Fruit fly (Drosophila melanogaster): ENCODE data around the gene CG31145.

The CG31145 gene

dm6 chr3R:23713901-23714300, 44.4 kb upstream of the CG31145 start (continued):
- TF ChIP-seq Opbp (GFP tag; IDR thresholded peaks at IDR 0.05; ENCODE audit: partially characterized antibody) (no peak), HmgZ (tag; optimal IDR thresholded peaks at IDR 0.05) (no peak), CG17186 (GFP tag; optimal IDR thresholded peaks at IDR 0.05) (no peak), CG30403 (GFP tag; optimal IDR thresholded peaks at IDR 0.05) (peak; percentile 70), seq (GFP tag; IDR thresholded peaks at IDR 0.05) (0 out of 2 replicates have a peak, but pooled peaks have one; percentile 48), CG2875 (GFP tag; optimal IDR thresholded peaks at IDR 0.05) (peak; percentile 55), Nf-YA (GFP tag; IDR thresholded peaks at IDR 0.05) (peak; percentile 36; the same call in 1 of the 2 replicates), D19A (tag; optimal IDR thresholded peaks at IDR 0.05) (peak; percentile 59), CG6175 (GFP tag; IDR thresholded peaks at IDR 0.05) (no peak), sd (tag; optimal IDR thresholded peaks at IDR 0.05) (peak; percentile 14), Nf-YC (tag; optimal IDR thresholded peaks at IDR 0.05) (no peak), yki (optimal IDR thresholded peaks at IDR 0.05) (no peak), zen2 (GFP tag; IDR thresholded peaks at IDR 0.05; ENCODE audit: partially characterized antibody) (no peak), CG6254 (GFP tag; optimal IDR thresholded peaks at IDR 0.05) (peak; percentile 46), CG9437 (GFP tag; optimal IDR thresholded peaks at IDR 0.05) (peak; percentile 22), CG17328 (GFP tag; IDR thresholded peaks at IDR 0.05) (peak; percentile 70), Kr (GFP tag; optimal IDR thresholded peaks at IDR 0.05) (no peak), klu (GFP tag; IDR thresholded peaks at IDR 0.05) (peak; percentile 37; the same call in 1 of the 2 replicates), toy (GFP tag; IDR thresholded peaks at IDR 0.05) (no peak), CG17385 (GFP tag; optimal IDR thresholded peaks at IDR 0.05) (peak; percentile 58), CG4404 (GFP tag; IDR thresholded peaks at IDR 0.05) (0 out of 2 replicates have a peak, but pooled peaks have one; percentile 6), zen (tag; optimal IDR thresholded peaks at IDR 0.05) (peak; percentile 79), grau (tag; optimal IDR thresholded peaks at IDR 0.05) (peak; percentile 68), zf30C (GFP tag; optimal IDR thresholded peaks at IDR 0.05) (peak; percentile 55), shn (GFP tag; optimal IDR thresholded peaks at IDR 0.05) (no peak), CG12391 (tag; optimal IDR thresholded peaks at IDR 0.05) (peak; percentile 75), lab (GFP tag; optimal IDR thresholded peaks at IDR 0.05) (peak; percentile 64), odd (GFP tag; optimal IDR thresholded peaks at IDR 0.05) (no peak), wor (GFP tag; IDR thresholded peaks at IDR 0.05) (peak; percentile 46; the same call in 1 of the 2 replicates), ranshi (GFP tag; IDR thresholded peaks at IDR 0.05) (peak; percentile 50), CG17802 (tag; optimal IDR thresholded peaks at IDR 0.05) (peak; percentile 8), HmgD (GFP tag; optimal IDR thresholded peaks at IDR 0.05) (no peak), Lim3 (GFP tag; IDR thresholded peaks at IDR 0.05) (peak; percentile 57), CG33557 (GFP tag; optimal IDR thresholded peaks at IDR 0.05) (peak; percentile 33), sob (GFP tag; IDR thresholded peaks at IDR 0.05) (no peak), Bdp1 (GFP tag; optimal IDR thresholded peaks at IDR 0.05) (peak; percentile 41), CG43689 (GFP tag; IDR thresholded peaks at IDR 0.05) (peak; percentile 27; the same call in 1 of the 2 replicates), oc (tag; optimal IDR thresholded peaks at IDR 0.05) (peak; percentile 65), nau (GFP tag; optimal IDR thresholded peaks at IDR 0.05) (peak; percentile 82), CG12219 (GFP tag; optimal IDR thresholded peaks at IDR 0.05) (peak; percentile 57), CG13296 (GFP tag; optimal IDR thresholded peaks at IDR 0.05) (peak; percentile 11), lilli (GFP tag; optimal IDR thresholded peaks at IDR 0.05) (peak; percentile 49), Deaf1 (tag; optimal IDR thresholded peaks at IDR 0.05) (peak; percentile 4), CG3838 (GFP tag; optimal IDR thresholded peaks at IDR 0.05) (peak; percentile 26), CG17361 (GFP tag; IDR thresholded peaks at IDR 0.05) (0 out of 3 replicates have a peak, but pooled peaks have one; percentile 32), CG12155 (GFP tag; optimal IDR thresholded peaks at IDR 0.05) (peak; percentile 50), CG14710 (tag; optimal IDR thresholded peaks at IDR 0.05) (peak; percentile 68), Doc3 (GFP tag; IDR thresholded peaks at IDR 0.05; ENCODE audit: partially characterized antibody) (no peak), onecut (GFP tag; IDR thresholded peaks at IDR 0.05) (0 out of 2 replicates have a peak, but pooled peaks have one; percentile 38), CG7745 (tag; optimal IDR thresholded peaks at IDR 0.05) (no peak), insv (GFP tag; optimal IDR thresholded peaks at IDR 0.05) (no peak)

All from whole organism, embryonic.